Fruit fly (Drosophila melanogaster) whole organism, embryonic: ENCODE measurements around the gene Tctp.
A peak's percentile ranks its signal among the peaks of the same experiment; 100 is the strongest.

Experiments
- Asciz ChIP-seq: fragments of 200-800 bp; sonication (Bioruptor generic); optimal IDR thresholded peaks from 2 replicates; lab custom pipeline; 2017; ENCODE audit warnings: missing biosample characterization, mild to moderate bottlenecking, missing genetic modification characterization, missing genetic modification reagents
- Atf3 ChIP-seq: fragments of 200-800 bp; sonication (Bioruptor generic); optimal IDR thresholded peaks from 3 replicates; lab custom pipeline; 2016; ENCODE audit warnings: missing biosample characterization, missing genetic modification characterization
- Atf6 ChIP-seq: fragments of 200-800 bp; sonication (Bioruptor generic); IDR thresholded peaks from 2 replicates; pipeline ENCODE4 v1.3.6; 2022; ENCODE audit warnings: missing biosample characterization, missing genetic modification characterization
- Bteb2 ChIP-seq: fragments of 200-800 bp; sonication (Bioruptor generic); optimal IDR thresholded peaks from 2 replicates; lab custom pipeline; 2016; ENCODE audit warnings: missing biosample characterization, missing genetic modification characterization
- CG10366 ChIP-seq: fragments of 200-800 bp; sonication (Bioruptor generic); IDR thresholded peaks from 2 replicates; pipeline ENCODE4 v1.3.6; 2022; ENCODE audit warnings: missing biosample characterization, missing genetic modification characterization
- CG10979 ChIP-seq: fragments of 200-800 bp; sonication (Bioruptor generic); optimal IDR thresholded peaks from 2 replicates; lab custom pipeline; 2018; ENCODE audit warnings: missing biosample characterization, mild to moderate bottlenecking, missing genetic modification characterization, moderate library complexity
- CG12236 ChIP-seq: fragments of 200-800 bp; sonication (Bioruptor generic); optimal IDR thresholded peaks from 2 replicates; lab custom pipeline; 2016; ENCODE audit warnings: missing biosample characterization, missing genetic modification characterization
- CG12769 ChIP-seq: fragments of 200-800 bp; sonication (Bioruptor generic); optimal IDR thresholded peaks from 2 replicates; lab custom pipeline; 2019; ENCODE audit warnings: missing biosample characterization, mild to moderate bottlenecking, missing genetic modification characterization, moderate library complexity
- CG14014 ChIP-seq: fragments of 200-800 bp; sonication (Bioruptor generic); IDR thresholded peaks from 2 replicates; pipeline ENCODE4 v1.3.6; 2022; ENCODE audit warnings: missing biosample characterization, missing genetic modification characterization
- CG14860 ChIP-seq: fragments of 200-800 bp; sonication (Bioruptor generic); IDR thresholded peaks from 3 replicates; pipeline ENCODE4 v1.3.6; 2022; ENCODE audit warnings: missing biosample characterization, missing genetic modification characterization; ENCODE audit not compliant: partially characterized antibody
- CG14965 ChIP-seq: fragments of 200-800 bp; sonication (Bioruptor generic); optimal IDR thresholded peaks from 2 replicates; lab custom pipeline; 2016; ENCODE audit warnings: missing biosample characterization, missing genetic modification characterization, borderline replicate concordance
- CG17912 ChIP-seq: fragments of 200-800 bp; sonication (Bioruptor generic); optimal IDR thresholded peaks from 2 replicates; lab custom pipeline; 2018; ENCODE audit warnings: missing biosample characterization, mild to moderate bottlenecking, missing genetic modification characterization
- CG1792 ChIP-seq: fragments of 200-800 bp; sonication (Bioruptor generic); optimal IDR thresholded peaks from 2 replicates; lab custom pipeline; 2016; ENCODE audit warnings: missing biosample characterization, missing genetic modification characterization
- CG30431 ChIP-seq: fragments of 200-800 bp; sonication (Bioruptor generic); optimal IDR thresholded peaks from 2 replicates; lab custom pipeline; 2017; ENCODE audit warnings: missing biosample characterization, missing genetic modification characterization
- CG33213 ChIP-seq: fragments of 200-800 bp; sonication (Bioruptor generic); optimal IDR thresholded peaks from 3 replicates; lab custom pipeline; 2016; ENCODE audit warnings: missing biosample characterization, missing genetic modification characterization
- CG34376 ChIP-seq: fragments of 200-800 bp; sonication (Bioruptor generic); optimal IDR thresholded peaks from 2 replicates; lab custom pipeline; 2018; ENCODE audit warnings: missing biosample characterization, mild to moderate bottlenecking, missing genetic modification characterization
- CG4424 ChIP-seq: fragments of 200-800 bp; sonication (Bioruptor generic); optimal IDR thresholded peaks from 3 replicates; lab custom pipeline; 2016; ENCODE audit warnings: missing biosample characterization, missing genetic modification characterization
- CG7928 ChIP-seq: fragments of 200-800 bp; sonication (Bioruptor generic); optimal IDR thresholded peaks from 2 replicates; lab custom pipeline; 2017; ENCODE audit warnings: missing biosample characterization, mild to moderate bottlenecking, missing genetic modification characterization
- CkIIα-i1 ChIP-seq: fragments of 200-800 bp; sonication (Bioruptor generic); IDR thresholded peaks from 2 replicates; pipeline ENCODE4 v1.3.6; 2022; ENCODE audit warnings: missing biosample characterization, missing genetic modification characterization
- GATAe ChIP-seq: fragments of 200-800 bp; sonication (Bioruptor generic); conservative IDR thresholded peaks from 2 replicates; pipeline ENCODE4 v1.3.6; 2022; ENCODE audit warnings: missing biosample characterization, missing genetic modification characterization
- Hr3 ChIP-seq: fragments of 200-800 bp; sonication (Bioruptor generic); optimal IDR thresholded peaks from 3 replicates; lab custom pipeline; 2016; ENCODE audit warnings: missing biosample characterization, missing genetic modification characterization
- Lpt ChIP-seq: fragments of >200 bp; optimal IDR thresholded peaks from 2 replicates; lab custom pipeline; 2018; ENCODE audit warnings: missing biosample characterization, missing genetic modification characterization
- Med ChIP-seq: fragments of 200-800 bp; sonication (Bioruptor generic); peaks from one replicate; lab custom pipeline; 2016; ENCODE audit warnings: missing biosample characterization, missing genetic modification characterization, mild to moderate bottlenecking, inconsistent platforms, moderate library complexity
- Neu2 ChIP-seq: fragments of 200-800 bp; sonication (Bioruptor generic); optimal IDR thresholded peaks from 3 replicates; lab custom pipeline; 2016; ENCODE audit warnings: missing biosample characterization, missing genetic modification characterization, borderline replicate concordance
- TFAM ChIP-seq: fragments of 200-800 bp; sonication (Bioruptor generic); optimal IDR thresholded peaks from 2 replicates; lab custom pipeline; 2017; ENCODE audit warnings: missing biosample characterization, missing genetic modification characterization, inconsistent platforms
- Xbp1 ChIP-seq: fragments of 200-800 bp; sonication (Bioruptor generic); optimal IDR thresholded peaks from 3 replicates; lab custom pipeline; 2016; ENCODE audit warnings: missing biosample characterization, mild to moderate bottlenecking, missing genetic modification characterization
- ac ChIP-seq: fragments of 200-800 bp; sonication (Bioruptor generic); optimal IDR thresholded peaks from 3 replicates; lab custom pipeline; 2017; ENCODE audit warnings: missing biosample characterization, mild to moderate bottlenecking, missing genetic modification characterization
- ap ChIP-seq: fragments of 200-800 bp; sonication (Bioruptor generic); IDR thresholded peaks from 2 replicates; pipeline ENCODE4 v1.3.6; 2022; ENCODE audit warnings: missing biosample characterization, missing genetic modification characterization
- ato ChIP-seq: fragments of 200-800 bp; sonication (Bioruptor generic); IDR thresholded peaks from 2 replicates; pipeline ENCODE4 v1.3.6; 2022; ENCODE audit warnings: missing biosample characterization, missing genetic modification characterization; ENCODE audit not compliant: partially characterized antibody
- bcd ChIP-seq: fragments of 200-800 bp; sonication (Bioruptor generic); optimal IDR thresholded peaks from 2 replicates; lab custom pipeline; 2017; ENCODE audit warnings: missing biosample characterization, mild to moderate bottlenecking, missing genetic modification characterization
- crc ChIP-seq: fragments of 200-800 bp; sonication (Bioruptor generic); optimal IDR thresholded peaks from 2 replicates; lab custom pipeline; 2016; ENCODE audit warnings: missing biosample characterization, missing genetic modification characterization
- cwo ChIP-seq: fragments of 200-800 bp; sonication (Bioruptor generic); optimal IDR thresholded peaks from 3 replicates; lab custom pipeline; 2017; ENCODE audit warnings: missing biosample characterization, missing genetic modification characterization, mild to moderate bottlenecking, moderate library complexity, missing genetic modification reagents
- esg ChIP-seq: fragments of 200-800 bp; sonication (Bioruptor generic); conservative IDR thresholded peaks from 2 replicates; pipeline ENCODE4 v1.3.6; 2022; ENCODE audit warnings: missing biosample characterization, missing genetic modification characterization
- eve ChIP-seq, 2 experiments: fragments of >200 bp; optimal IDR thresholded peaks; 2 replicates each; lab custom pipeline; 2017; ENCODE audit warnings: missing biosample characterization in 2 of 2, missing genetic modification characterization in 2 of 2
- exex ChIP-seq: fragments of 200-800 bp; sonication (Bioruptor generic); optimal IDR thresholded peaks from 4 replicates; lab custom pipeline; 2018; ENCODE audit warnings: missing biosample characterization, mild to moderate bottlenecking, missing genetic modification characterization, moderate library complexity
- fd96Cb ChIP-seq: fragments of 200-800 bp; sonication (Bioruptor generic); optimal IDR thresholded peaks from 2 replicates; lab custom pipeline; 2018; ENCODE audit warnings: missing biosample characterization, mild to moderate bottlenecking, missing genetic modification characterization, moderate library complexity
- ftz-f1 ChIP-seq: fragments of 200-800 bp; sonication (Bioruptor generic); optimal IDR thresholded peaks from 2 replicates; lab custom pipeline; 2016; ENCODE audit warnings: missing biosample characterization, missing genetic modification characterization
- grn ChIP-seq: fragments of 200-800 bp; sonication (Bioruptor generic); optimal IDR thresholded peaks from 3 replicates; lab custom pipeline; 2017; ENCODE audit warnings: missing biosample characterization, missing genetic modification characterization
- h ChIP-seq: fragments of >200 bp; optimal IDR thresholded peaks from 2 replicates; lab custom pipeline; 2017
- lab ChIP-seq: fragments of 200-800 bp; sonication (Bioruptor generic); optimal IDR thresholded peaks from 3 replicates; lab custom pipeline; 2017; ENCODE audit warnings: missing biosample characterization, missing genetic modification characterization, mild to moderate bottlenecking, moderate library complexity, missing genetic modification reagents
- mirr ChIP-seq: fragments of 200-800 bp; sonication (Bioruptor generic); optimal IDR thresholded peaks from 3 replicates; lab custom pipeline; 2018; ENCODE audit warnings: missing biosample characterization, mild to moderate bottlenecking, missing genetic modification characterization
- org-1 ChIP-seq: fragments of 200-800 bp; sonication (Bioruptor generic); optimal IDR thresholded peaks from 2 replicates; lab custom pipeline; 2017; ENCODE audit warnings: missing biosample characterization, missing genetic modification characterization
- p53 ChIP-seq: fragments of 200-800 bp; sonication (Bioruptor generic); optimal IDR thresholded peaks from 2 replicates; lab custom pipeline; 2016; ENCODE audit warnings: missing biosample characterization, missing genetic modification characterization
- pan ChIP-seq, 4 experiments: fragments of >200 bp in 3 of 4; fragments of 200-800 bp in 1 of 4; sonication (Bioruptor generic) in 1 of 4; optimal IDR thresholded peaks in 3 of 4; IDR thresholded peaks in 1 of 4; 2 replicates each; pipeline versions ENCODE4 v1.3.6 to Lab custom; 2017 to 2022; ENCODE audit warnings: missing biosample characterization in 2 of 4, missing genetic modification characterization in 2 of 4, mixed read lengths in 1 of 4
- pho ChIP-seq: fragments of 200-800 bp; sonication (Bioruptor generic); optimal IDR thresholded peaks from 2 replicates; lab custom pipeline; 2016; ENCODE audit warnings: missing biosample characterization, missing genetic modification characterization
- pzg ChIP-seq: fragments of 200-800 bp; sonication (Bioruptor generic); optimal IDR thresholded peaks from 3 replicates; lab custom pipeline; 2018; ENCODE audit warnings: missing biosample characterization, mild to moderate bottlenecking, missing genetic modification characterization, moderate library complexity
- sd ChIP-seq: fragments of 200-800 bp; sonication (Bioruptor generic); optimal IDR thresholded peaks from 3 replicates; lab custom pipeline; 2018; ENCODE audit warnings: missing biosample characterization, mild to moderate bottlenecking, missing genetic modification characterization, moderate library complexity
- sim ChIP-seq: fragments of 200-800 bp; sonication (Bioruptor generic); IDR thresholded peaks from 2 replicates; pipeline ENCODE4 v1.3.6; 2022; ENCODE audit warnings: missing biosample characterization, missing genetic modification characterization
- sug ChIP-seq: fragments of 200-800 bp; optimal IDR thresholded peaks from 2 replicates; lab custom pipeline; 2019; ENCODE audit warnings: missing biosample characterization, mild to moderate bottlenecking, missing genetic modification characterization, moderate library complexity
- tio ChIP-seq: fragments of 200-800 bp; sonication (Bioruptor generic); optimal IDR thresholded peaks from 2 replicates; lab custom pipeline; 2017; ENCODE audit warnings: missing biosample characterization, missing genetic modification characterization, inconsistent platforms
- wor ChIP-seq: fragments of 200-800 bp; sonication (Bioruptor generic); IDR thresholded peaks from 2 replicates; pipeline ENCODE4 v1.3.6; 2022; ENCODE audit warnings: missing biosample characterization, missing genetic modification characterization
- yki ChIP-seq: fragments of >200 bp; optimal IDR thresholded peaks from 3 replicates; lab custom pipeline; 2018

Gene Tctp

DNA sequence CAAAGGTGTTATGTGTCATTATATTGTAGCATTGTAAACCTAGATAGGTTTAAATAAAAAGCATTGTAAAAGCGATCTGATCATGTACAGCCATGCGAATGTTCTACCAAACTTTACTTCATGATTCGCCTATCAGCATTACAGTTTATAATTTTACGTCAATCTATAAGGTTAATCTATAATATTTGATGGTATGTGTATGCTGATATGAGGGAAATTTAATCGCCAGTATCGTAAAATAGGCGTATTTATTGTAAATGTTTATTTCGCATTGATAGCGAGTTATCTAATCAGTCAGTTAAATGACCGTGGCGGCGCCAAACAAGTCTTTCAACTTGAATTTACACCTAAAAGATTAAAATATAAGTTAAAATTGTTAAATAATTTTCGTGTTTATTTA, 32.5 kb upstream of the Tctp start:
- TF ChIP-seq GATAe (peak; percentile 60), grn (GFP tag; lab: Kevin White, UChicago) (peak; percentile 62), Lpt (no peak), TFAM (GFP tag; lab: Kevin White, UChicago) (no peak), org-1 (GFP tag; lab: Kevin White, UChicago) (no peak), CG14965 (GFP tag; lab: Kevin White, UChicago) (no peak), exex (tag; lab: Kevin White, UChicago) (peak; percentile 91), wor (GFP tag; lab: Robert Waterston, UW) (no peak), p53 (GFP tag; lab: Kevin White, UChicago) (no peak), yki (lab: Kevin White, UChicago) (no peak), esg (GFP tag; lab: Robert Waterston, UW) (no peak), sim (GFP tag; lab: Robert Waterston, UW) (no peak), CG1792 (GFP tag; lab: Kevin White, UChicago) (no peak), CG12769 (tag; lab: Kevin White, UChicago) (no peak), pan (optimal IDR thresholded peaks at IDR 0.05; lab: Kevin White, UChicago) (no peak), pan (GFP tag; optimal IDR thresholded peaks at IDR 0.05 in 1 of 2, IDR thresholded peaks at IDR 0.05 in 1 of 2) (no peak), ato (GFP tag; lab: Robert Waterston, UW) (no peak), pzg (no peak), mirr (GFP tag; lab: Kevin White, UChicago) (peak; percentile 84), Med (no peak), sd (tag; lab: Kevin White, UChicago) (peak; percentile 68), CG10366 (GFP tag; lab: Robert Waterston, UW) (no peak), Bteb2 (no peak), Atf6 (GFP tag; lab: Robert Waterston, UW) (no peak), fd96Cb (tag; lab: Kevin White, UChicago) (no peak), CG17912 (no peak), Hr3 (GFP tag; lab: Kevin White, UChicago) (no peak), eve (GFP tag; optimal IDR thresholded peaks at IDR 0.05; lab: Kevin White, UChicago) (no peak), cwo (no peak), bcd (GFP tag; lab: Kevin White, UChicago) (no peak), CG14860 (no peak), ap (GFP tag; lab: Robert Waterston, UW) (no peak), CG4424 (GFP tag; lab: Kevin White, UChicago) (no peak), Xbp1 (no peak), ac (GFP tag; lab: Kevin White, UChicago) (no peak), Atf3 (no peak), CG34376 (GFP tag; lab: Kevin White, UChicago) (peak; percentile 39), CG33213 (GFP tag; lab: Kevin White, UChicago) (no peak), pho (GFP tag; lab: Kevin White, UChicago) (no peak), h (lab: Kevin White, UChicago) (no peak), CG12236 (GFP tag; lab: Kevin White, UChicago) (no peak), sug (tag; lab: Kevin White, UChicago) (peak; percentile 27), crc (GFP tag; lab: Kevin White, UChicago) (no peak), Neu2 (GFP tag; lab: Kevin White, UChicago) (no peak), CG7928 (GFP tag; lab: Kevin White, UChicago) (no peak), lab (GFP tag; lab: Kevin White, UChicago) (no peak), Asciz (no peak), CG10979 (tag; lab: Kevin White, UChicago) (no peak), CG14014 (GFP tag; lab: Robert Waterston, UW) (no peak), tio (no peak), CkIIα-i1 (GFP tag; lab: Robert Waterston, UW) (no peak), ftz-f1 (GFP tag; lab: Kevin White, UChicago) (no peak), CG30431 (GFP tag; lab: Kevin White, UChicago) (no peak)
